Worm (Caenorhabditis elegans) whole organism, midembryonic: ENCODE measurements around the gene H40L08.3.

Source experiments
- T22C8.4 ChIP-seq: fragments of 200-800 bp; sonication (Bioruptor generic); IDR thresholded peaks from 2 replicates; pipeline ENCODE4 v1.3.6; 2022; ENCODE audit warnings: missing genetic modification characterization, missing compliant biosample characterization
- cog-1 ChIP-seq: sonication (generic microtip); optimal IDR thresholded peaks from 2 replicates; lab custom pipeline; 2016; ENCODE audit warnings: missing genetic modification characterization, missing compliant biosample characterization
- flt-1 ChIP-seq: fragments of 200-800 bp; sonication (Bioruptor generic); IDR thresholded peaks from 2 replicates; pipeline ENCODE4 v1.3.6; 2022; ENCODE audit warnings: missing genetic modification characterization, missing compliant biosample characterization
- klf-2 ChIP-seq: fragments of 200-800 bp; sonication (Bioruptor generic); conservative IDR thresholded peaks from 2 replicates; pipeline ENCODE4 v1.3.6; 2022; ENCODE audit warnings: missing genetic modification reagents, missing genetic modification characterization, missing compliant biosample characterization
- med-1 ChIP-seq: sonication (generic microtip); optimal IDR thresholded peaks from 2 replicates; lab custom pipeline; 2017; ENCODE audit warnings: missing genetic modification characterization, mild to moderate bottlenecking, missing compliant biosample characterization, antibody characterized with exemption, missing genetic modification reagents; ENCODE audit not compliant: insufficient read depth
- ref-1 ChIP-seq: fragments of 200-800 bp; sonication (Bioruptor generic); conservative IDR thresholded peaks from 2 replicates; pipeline ENCODE4 v1.3.6; 2022; ENCODE audit warnings: missing genetic modification reagents, missing genetic modification characterization, missing compliant biosample characterization
- tab-1 ChIP-seq: fragments of 200-800 bp; sonication (Bioruptor generic); IDR thresholded peaks from 2 replicates; pipeline ENCODE4 v1.3.6; 2022; ENCODE audit warnings: missing genetic modification characterization, missing compliant biosample characterization
- ztf-23 ChIP-seq: fragments of 200-800 bp; sonication (Bioruptor generic); IDR thresholded peaks from 2 replicates; pipeline ENCODE4 v1.3.6; 2022; ENCODE audit warnings: missing genetic modification reagents, missing genetic modification characterization, missing compliant biosample characterization
- ztf-29 ChIP-seq: fragments of 200-800 bp; sonication (Bioruptor generic); IDR thresholded peaks from 2 replicates; pipeline ENCODE4 v1.3.6; 2022; ENCODE audit warnings: missing genetic modification reagents, missing genetic modification characterization, missing compliant biosample characterization

The H40L08.3 gene

ce11 chrX:15076042-15076565 lies at the start of gene H40L08.3, which contains the start of gene H40L08.9:
Gene H40L08.3, minus strand, starts transcription at chrX:15076092.
Gene H40L08.9, minus strand, starts transcription at chrX:15076480.
- TF ChIP-seq med-1 = no peak
- no peak for TF ChIP-seq ref-1
- TF ChIP-seq cog-1 (tag; lab: Kevin White, UChicago) = no peak
- no peak for TF ChIP-seq tab-1 (GFP tag; lab: Robert Waterston, UW)

- TF ChIP-seq flt-1 (GFP tag; lab: Robert Waterston, UW) = no peak
- no peak for TF ChIP-seq cog-1 (tag; lab: Kevin White, UChicago)
- no peak for TF ChIP-seq tab-1 (GFP tag; lab: Robert Waterston, UW)
- no peak for TF ChIP-seq ref-1
- no peak for TF ChIP-seq klf-2 (GFP tag; lab: Robert Waterston, UW)
- TF ChIP-seq med-1 = no peak
- no peak for TF ChIP-seq ztf-29
- TF ChIP-seq T22C8.4 (GFP tag; lab: Robert Waterston, UW) = no peak
- TF ChIP-seq ztf-23 (GFP tag; lab: Robert Waterston, UW) = no peak
These were observed 49.2 kb upstream of the H40L08.3 start for ce11 chrX:15125138-15125537.

- TF ChIP-seq flt-1 (GFP tag; lab: Robert Waterston, UW) (no peak), ztf-29 (no peak), tab-1 (GFP tag; lab: Robert Waterston, UW) (no peak), klf-2 (GFP tag; lab: Robert Waterston, UW) (no peak), cog-1 (tag; lab: Kevin White, UChicago) (no peak), ref-1 (no peak), T22C8.4 (GFP tag; lab: Robert Waterston, UW) (no peak), med-1 (no peak), ztf-23 (GFP tag; lab: Robert Waterston, UW) (no peak)
These were observed 44.7 kb upstream of the H40L08.3 start for ce11 chrX:15120545-15120944.

- no peak for TF ChIP-seq flt-1 (GFP tag; lab: Robert Waterston, UW)
- TF ChIP-seq T22C8.4 (GFP tag; lab: Robert Waterston, UW) = no peak
- TF ChIP-seq tab-1 (GFP tag; lab: Robert Waterston, UW) = no peak
- no peak for TF ChIP-seq ztf-23 (GFP tag; lab: Robert Waterston, UW)
- TF ChIP-seq klf-2 (GFP tag; lab: Robert Waterston, UW) = no peak
- no peak for TF ChIP-seq cog-1 (tag; lab: Kevin White, UChicago)
- TF ChIP-seq ref-1 = no peak
- no peak for TF ChIP-seq med-1
- TF ChIP-seq ztf-29 = no peak
These were observed 40.6 kb upstream of the H40L08.3 start, which contains the start of gene R07D5.2 for ce11 chrX:15116514-15116913. Gene R07D5.2, minus strand, starts transcription at chrX:15116614.

- TF ChIP-seq klf-2 (GFP tag; lab: Robert Waterston, UW) (no peak), ztf-29 (no peak), T22C8.4 (GFP tag; lab: Robert Waterston, UW) (no peak), tab-1 (GFP tag; lab: Robert Waterston, UW) (no peak), ref-1 (no peak)
These were observed 39.9 kb upstream of the H40L08.3 start for ce11 chrX:15115748-15116147.

ce11 chrX:15112172-15112571 lies 36.3 kb upstream of the H40L08.3 start:
- TF ChIP-seq tab-1 (GFP tag; lab: Robert Waterston, UW) = no peak
- no peak for TF ChIP-seq flt-1 (GFP tag; lab: Robert Waterston, UW)
- TF ChIP-seq ref-1 = no peak
- no peak for TF ChIP-seq ztf-29

- 0 out of 2 replicates have a peak, but pooled peaks have one; percentile 6 for TF ChIP-seq klf-2 (GFP tag; lab: Robert Waterston, UW)
- no peak for TF ChIP-seq ztf-23 (GFP tag; lab: Robert Waterston, UW)
- no peak for TF ChIP-seq T22C8.4 (GFP tag; lab: Robert Waterston, UW)
These were observed 31.9 kb upstream of the H40L08.3 start, which contains the start of gene mlt-9 for ce11 chrX:15107747-15108252. Gene mlt-9, minus strand, starts transcription at chrX:15107797.

- no peak for TF ChIP-seq tab-1 (GFP tag; lab: Robert Waterston, UW)
- TF ChIP-seq ztf-23 (GFP tag; lab: Robert Waterston, UW) = no peak
- TF ChIP-seq ref-1 = no peak
- no peak for TF ChIP-seq med-1
- no peak for TF ChIP-seq cog-1 (tag; lab: Kevin White, UChicago)
- no peak for TF ChIP-seq ztf-29
- TF ChIP-seq klf-2 (GFP tag; lab: Robert Waterston, UW) = no peak
- TF ChIP-seq flt-1 (GFP tag; lab: Robert Waterston, UW) = no peak
These were observed 29.1 kb upstream of the H40L08.3 start for ce11 chrX:15104963-15105493.

- TF ChIP-seq cog-1 (tag; lab: Kevin White, UChicago) (no peak), T22C8.4 (GFP tag; lab: Robert Waterston, UW) (no peak), ztf-29 (no peak), ztf-23 (GFP tag; lab: Robert Waterston, UW) (no peak), ref-1 (no peak), tab-1 (GFP tag; lab: Robert Waterston, UW) (no peak), flt-1 (GFP tag; lab: Robert Waterston, UW) (no peak), med-1 (no peak), klf-2 (GFP tag; lab: Robert Waterston, UW) (no peak)
These were observed 27.6 kb upstream of the H40L08.3 start for ce11 chrX:15103481-15103880.

- TF ChIP-seq flt-1 (GFP tag; lab: Robert Waterston, UW) = 0 out of 2 replicates have a peak, but pooled peaks have one; percentile 12
- TF ChIP-seq tab-1 (GFP tag; lab: Robert Waterston, UW) = 0 out of 2 replicates have a peak, but pooled peaks have one; percentile 45
- TF ChIP-seq T22C8.4 (GFP tag; lab: Robert Waterston, UW) = no peak
- TF ChIP-seq cog-1 (tag; lab: Kevin White, UChicago) = peak; percentile 3
- no peak for TF ChIP-seq ref-1
- no peak for TF ChIP-seq klf-2 (GFP tag; lab: Robert Waterston, UW)
- TF ChIP-seq ztf-29 = no peak
- TF ChIP-seq ztf-23 (GFP tag; lab: Robert Waterston, UW) = 0 out of 2 replicates have a peak, but pooled peaks have one; percentile 26
- TF ChIP-seq med-1 = no peak
These were observed 24.6 kb upstream of the H40L08.3 start, which contains the start of gene dhhc-1 for ce11 chrX:15100369-15100963. Gene dhhc-1, minus strand, starts transcription at chrX:15100419.
